Fruit fly (Drosophila melanogaster): ENCODE results near the gene Hn.

DNA sequence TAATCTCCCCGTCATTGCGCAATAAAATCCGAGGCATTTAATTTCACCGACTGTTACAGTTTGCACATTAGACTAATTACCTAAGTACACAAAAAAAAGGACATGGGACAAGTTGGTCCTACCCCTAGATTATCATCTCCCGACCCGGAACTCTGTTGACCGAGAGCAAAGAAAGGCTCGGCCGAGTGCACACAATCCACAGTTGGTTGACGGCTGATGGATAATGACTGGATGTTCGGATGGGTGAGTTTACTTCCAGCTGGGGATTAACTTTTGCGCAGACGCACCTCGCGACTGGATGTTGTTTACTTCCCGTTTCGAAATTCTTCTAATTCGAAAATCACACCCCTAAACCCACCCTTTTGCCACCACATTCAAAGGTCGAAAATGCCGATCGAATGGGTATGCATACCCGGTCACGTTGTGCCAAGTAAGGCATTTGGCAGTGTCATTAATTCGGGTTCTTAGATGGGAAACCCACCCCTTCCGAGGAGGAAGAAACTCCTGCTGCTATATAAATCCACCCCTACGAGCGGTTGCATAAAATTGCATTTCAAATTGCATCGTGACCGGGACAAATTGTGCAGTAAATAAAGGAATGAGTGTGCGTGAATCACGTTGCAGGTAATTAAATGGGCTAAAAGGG is 45.8 kb upstream of the Hn start:
- TF ChIP-seq CG32121 (GFP tag; IDR thresholded peaks at IDR 0.05) (no peak), Snoo (tag; optimal IDR thresholded peaks at IDR 0.05) (no peak), CG14655 (GFP tag; optimal IDR thresholded peaks at IDR 0.05) (no peak), CG9948 (tag; optimal IDR thresholded peaks at IDR 0.05) (no peak), CG12605 (GFP tag; IDR thresholded peaks at IDR 0.05) (peak; percentile 82), gl (tag; optimal IDR thresholded peaks at IDR 0.05) (no peak)
